Fruit fly (Drosophila melanogaster) whole organism: ENCODE results near the gene CG14610.

ENCODE experiments used
- CG8478 ChIP-seq: fragments of >200 bp; optimal IDR thresholded peaks from 2 replicates; lab custom pipeline; 2018; ENCODE audit warnings: inconsistent platforms
- EcR ChIP-seq, 2 experiments: fragments of >200 bp; optimal IDR thresholded peaks; 2 replicates each; lab custom pipeline; 2017; ENCODE audit warnings: missing biosample characterization in 2 of 2, missing genetic modification characterization in 2 of 2, missing genetic modification reagents in 2 of 2
- pan ChIP-seq: fragments of >200 bp; optimal IDR thresholded peaks from 2 replicates; lab custom pipeline; 2017
- usp ChIP-seq: fragments of >200 bp; optimal IDR thresholded peaks from 2 replicates; lab custom pipeline; 2017; ENCODE audit warnings: missing biosample characterization, missing genetic modification characterization, mixed read lengths

DNA sequence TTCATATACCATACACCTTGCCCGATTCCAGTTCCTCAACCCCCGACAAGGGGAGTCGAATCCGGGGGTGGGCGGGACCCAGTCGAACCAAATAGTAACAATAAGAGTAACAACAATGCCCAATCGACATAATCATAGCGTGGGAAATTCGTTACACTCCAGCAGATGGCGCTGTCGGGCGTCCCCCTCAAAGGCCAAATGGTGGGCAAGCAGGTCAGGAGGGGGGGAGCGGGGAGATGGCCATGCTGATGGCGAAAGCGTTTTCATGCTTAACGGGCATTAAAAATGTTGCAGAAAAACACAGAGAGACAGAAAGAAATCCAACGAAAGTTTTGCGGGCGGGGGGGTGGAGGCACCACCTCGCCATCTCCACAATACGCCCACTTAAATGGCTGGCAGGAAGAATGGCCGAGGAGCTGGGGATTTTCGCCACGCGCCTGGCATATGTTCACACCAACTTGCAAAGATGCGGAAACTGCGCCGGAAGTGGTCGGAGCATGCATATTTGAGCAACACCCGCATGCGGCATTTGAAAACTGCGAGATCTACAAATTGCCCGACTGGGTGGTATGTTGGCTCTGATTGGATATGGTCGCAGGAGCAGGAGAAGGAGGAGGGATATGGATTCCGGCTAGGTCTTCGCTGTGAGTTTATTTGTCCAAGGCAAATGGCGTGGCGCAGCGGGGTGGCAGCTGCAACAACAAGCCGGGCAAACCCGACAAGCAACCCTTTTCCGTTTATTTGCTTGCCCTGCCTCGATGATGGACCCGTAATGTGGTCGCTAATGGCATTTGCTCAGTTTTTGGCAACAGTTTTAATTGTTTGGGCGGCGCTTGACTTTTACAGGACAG, 4.7 kb downstream of the CG14610 start:
- TF ChIP-seq EcR (GFP tag; optimal IDR thresholded peaks at IDR 0.05; lab: Kevin White, UChicago) (no peak), CG8478 (lab: Kevin White, UChicago) (no peak), usp (GFP tag; lab: Kevin White, UChicago) (no peak), pan (lab: Kevin White, UChicago) (no peak)
